Fruit fly (Drosophila melanogaster) whole organism: ENCODE data around the gene Hap40.

Experiments
- CG8478 ChIP-seq: fragments of >200 bp; optimal IDR thresholded peaks from 2 replicates; lab custom pipeline; 2018; ENCODE audit warnings: inconsistent platforms
- Dll ChIP-seq: fragments of >200 bp; optimal IDR thresholded peaks from 2 replicates; lab custom pipeline; 2017
- EcR ChIP-seq, 2 experiments: fragments of >200 bp; optimal IDR thresholded peaks; 2 replicates each; lab custom pipeline; 2017; ENCODE audit warnings: missing biosample characterization in 2 of 2, missing genetic modification characterization in 2 of 2, missing genetic modification reagents in 2 of 2
- pan ChIP-seq: fragments of >200 bp; optimal IDR thresholded peaks from 2 replicates; lab custom pipeline; 2017
- psq ChIP-seq: fragments of >200 bp; optimal IDR thresholded peaks from 2 replicates; lab custom pipeline; 2017
- usp ChIP-seq: fragments of >200 bp; optimal IDR thresholded peaks from 2 replicates; lab custom pipeline; 2017; ENCODE audit warnings: missing biosample characterization, missing genetic modification characterization, mixed read lengths

Hap40 gene

dm6 chrX:15709984-15710750 is 6.2 kb downstream of the Hap40 start, which contains the start of the genes CG9281 and CG15601:
Gene CG9281 (minus strand): TSS chrX:15710539.
Gene CG15601 (plus strand): TSS chrX:15710647.
- no peak for TF ChIP-seq Dll (lab: Kevin White, UChicago)
- TF ChIP-seq CG8478 = peak; percentile 52
- TF ChIP-seq psq (lab: Kevin White, UChicago) = no peak
- no peak for TF ChIP-seq pan

dm6 chrX:15710751-15711179 is 6.8 kb downstream of the Hap40 start:
- TF ChIP-seq pan = no peak
- TF ChIP-seq EcR (GFP tag; optimal IDR thresholded peaks at IDR 0.05; lab: Kevin White, UChicago) = no peak
- no peak for TF ChIP-seq usp (GFP tag; lab: Kevin White, UChicago)
- no peak for TF ChIP-seq CG8478
- TF ChIP-seq psq (lab: Kevin White, UChicago) = no peak
- TF ChIP-seq Dll (lab: Kevin White, UChicago) = no peak

dm6 chrX:15712409-15712808 is 8.5 kb downstream of the Hap40 start, which contains the start of gene HUWE1:
Gene HUWE1 (plus strand): TSS chrX:15712628.
- no peak for TF ChIP-seq psq (lab: Kevin White, UChicago)
- no peak for TF ChIP-seq usp (GFP tag; lab: Kevin White, UChicago)
- no peak for TF ChIP-seq pan
- TF ChIP-seq CG8478 = no peak
- no peak for TF ChIP-seq Dll (lab: Kevin White, UChicago)
- no peak for TF ChIP-seq EcR (GFP tag; optimal IDR thresholded peaks at IDR 0.05; lab: Kevin White, UChicago)

dm6 chrX:15731968-15732367 is 28.0 kb downstream of the Hap40 start, which contains the start of gene CG8191:
Gene CG8191 (plus strand): TSS chrX:15732178.
- TF ChIP-seq psq (lab: Kevin White, UChicago) (no peak), pan (no peak), Dll (lab: Kevin White, UChicago) (no peak), CG8478 (no peak), EcR (GFP tag; optimal IDR thresholded peaks at IDR 0.05; lab: Kevin White, UChicago) (no peak), usp (GFP tag; lab: Kevin White, UChicago) (no peak)

dm6 chrX:15733192-15733892 is 29.4 kb downstream of the Hap40 start:
- no peak for TF ChIP-seq Dll (lab: Kevin White, UChicago)
- TF ChIP-seq CG8478 = no peak

- TF ChIP-seq CG8478 = no peak
- no peak for TF ChIP-seq psq (lab: Kevin White, UChicago)
- no peak for TF ChIP-seq EcR (GFP tag; optimal IDR thresholded peaks at IDR 0.05; lab: Kevin White, UChicago)
- no peak for TF ChIP-seq usp (GFP tag; lab: Kevin White, UChicago)
- no peak for TF ChIP-seq pan
- TF ChIP-seq Dll (lab: Kevin White, UChicago) = no peak
Observed at dm6 chrX:15733995-15734394, 30.1 kb downstream of the Hap40 start, which contains the start of the genes CG12379 and MagR. Gene CG12379 (minus strand): TSS chrX:15733996. Gene MagR (plus strand): TSS chrX:15734270.

dm6 chrX:15737110-15737509 is 33.2 kb downstream of the Hap40 start, which contains the start of gene Arp6:
Gene Arp6 (minus strand): TSS chrX:15737120.
- TF ChIP-seq CG8478 (no peak), Dll (lab: Kevin White, UChicago) (no peak), EcR (GFP tag; optimal IDR thresholded peaks at IDR 0.05; lab: Kevin White, UChicago) (no peak), psq (lab: Kevin White, UChicago) (no peak), usp (GFP tag; lab: Kevin White, UChicago) (no peak), pan (no peak)

dm6 chrX:15738890-15739550 is 35.1 kb downstream of the Hap40 start, which contains the start of the genes CG11679 and CG8206:
Gene CG11679 (minus strand): TSS chrX:15738954.
Gene CG8206 (plus strand): TSS chrX:15739230.
- TF ChIP-seq psq (lab: Kevin White, UChicago) (no peak), EcR (GFP tag; optimal IDR thresholded peaks at IDR 0.05; lab: Kevin White, UChicago) (no peak), Dll (lab: Kevin White, UChicago) (no peak), pan (no peak), CG8478 (no peak), usp (GFP tag; lab: Kevin White, UChicago) (no peak)

dm6 chrX:15740288-15740726 is 36.4 kb downstream of the Hap40 start:
- TF ChIP-seq psq (lab: Kevin White, UChicago) (no peak), pan (no peak), Dll (lab: Kevin White, UChicago) (no peak), EcR (GFP tag; optimal IDR thresholded peaks at IDR 0.05; lab: Kevin White, UChicago) (no peak), CG8478 (no peak), usp (GFP tag; lab: Kevin White, UChicago) (no peak)

- TF ChIP-seq CG8478 (no peak), EcR (GFP tag; optimal IDR thresholded peaks at IDR 0.05; lab: Kevin White, UChicago) (no peak), psq (lab: Kevin White, UChicago) (no peak), Dll (lab: Kevin White, UChicago) (no peak), pan (no peak), usp (GFP tag; lab: Kevin White, UChicago) (no peak)
Observed at dm6 chrX:15740881-15741280, 37.0 kb downstream of the Hap40 start.

dm6 chrX:15745905-15746681 is 42.2 kb downstream of the Hap40 start, which contains the start of the genes CG8944 and CCT6:
Gene CG8944 (minus strand): TSS chrX:15746231.
Gene CCT6 (plus strand): TSS chrX:15746648.
- no peak for TF ChIP-seq CG8478
- no peak for TF ChIP-seq usp (GFP tag; lab: Kevin White, UChicago)
- TF ChIP-seq EcR (GFP tag; optimal IDR thresholded peaks at IDR 0.05; lab: Kevin White, UChicago) = no peak
- TF ChIP-seq psq (lab: Kevin White, UChicago) = no peak
- TF ChIP-seq pan = no peak
- no peak for TF ChIP-seq Dll (lab: Kevin White, UChicago)
